Fruit fly (Drosophila melanogaster) whole organism, pupa: Measurements from ENCODE around the gene Tom70.
"Not testable (repeated sequence)": the region's sequence is repeated elsewhere in the genome, so short reads cannot be mapped to it uniquely, and the experiment has no call there.

Experiments used
- CG14655 ChIP-seq: fragments of 200-800 bp; sonication (Bioruptor generic); optimal IDR thresholded peaks from 3 replicates; lab custom pipeline; 2017; ENCODE audit warnings: mild to moderate bottlenecking, missing biosample characterization, missing genetic modification reagents, missing genetic modification characterization
- CG17806 ChIP-seq: fragments of 200-800 bp; sonication (Bioruptor generic); optimal IDR thresholded peaks from 2 replicates; lab custom pipeline; 2018; ENCODE audit warnings: missing biosample characterization, mild to moderate bottlenecking, missing genetic modification characterization, moderate library complexity
- CG32121 ChIP-seq: fragments of 200-800 bp; sonication (Bioruptor generic); IDR thresholded peaks from 2 replicates; pipeline ENCODE4 v1.3.6; 2022; ENCODE audit warnings: missing biosample characterization, missing genetic modification characterization
- gl ChIP-seq: fragments of 200-800 bp; sonication (Bioruptor generic); optimal IDR thresholded peaks from 2 replicates; lab custom pipeline; 2018; ENCODE audit warnings: missing biosample characterization, mild to moderate bottlenecking, missing genetic modification characterization

DNA sequence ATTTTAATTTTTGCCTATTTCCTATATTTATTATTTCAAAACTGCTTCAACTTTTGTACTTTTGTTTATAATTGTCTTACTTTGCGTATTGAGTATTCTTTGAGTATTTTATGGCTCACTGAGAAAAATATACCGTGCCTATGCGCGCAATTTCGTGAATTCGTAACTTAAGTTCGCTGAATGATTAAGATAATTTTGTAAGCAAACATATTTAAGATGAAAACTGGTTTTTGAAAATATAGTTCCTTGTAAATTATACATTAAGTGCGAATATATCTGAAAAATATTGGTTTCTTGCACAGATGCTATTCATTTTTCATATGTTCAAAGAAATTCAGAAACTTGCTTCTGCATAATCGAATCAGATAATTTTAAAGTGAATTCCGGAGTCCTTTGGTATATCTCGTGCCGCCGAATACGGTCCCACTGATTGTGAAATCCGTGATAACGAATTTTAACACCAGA, 39.0 kb downstream of the Tom70 start, which contains the start of the genes CG18787 and Nfs1:
- not testable (repeated sequence) for TF ChIP-seq CG17806 (tag; lab: Kevin White, UChicago); CG32121 (GFP tag; lab: Robert Waterston, UW); gl; CG14655 (GFP tag; lab: Kevin White, UChicago)
